Fruit fly (Drosophila melanogaster): ENCODE data around the gene alph.

DNA sequence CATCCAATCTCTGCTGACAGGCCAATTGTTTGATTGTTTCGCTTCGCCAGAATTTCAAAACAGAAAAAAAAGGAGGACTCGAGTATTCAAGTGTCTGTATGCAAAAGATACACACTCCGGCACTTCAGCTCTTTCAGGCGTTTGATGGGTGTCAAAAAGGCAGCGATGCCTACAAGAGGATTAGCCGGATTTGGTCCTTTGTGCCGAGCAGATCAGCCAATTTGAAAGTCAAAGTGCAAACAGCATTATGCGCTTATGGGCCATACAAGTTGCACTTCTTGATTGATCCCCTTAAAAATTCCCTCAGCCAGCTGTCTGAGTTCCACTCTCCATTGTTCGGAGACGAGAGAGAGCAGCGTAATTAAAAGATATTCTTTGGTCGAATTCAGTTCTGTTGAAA, 45.2 kb upstream of the alph start:
- TF ChIP-seq CG5204 (GFP tag; optimal IDR thresholded peaks at IDR 0.05) (no peak), cnc (optimal IDR thresholded peaks at IDR 0.05) (no peak), Mnt (GFP tag; optimal IDR thresholded peaks at IDR 0.05) (no peak), toe (GFP tag; optimal IDR thresholded peaks at IDR 0.05) (no peak)

Measured in whole organism, adult.